Worm (Caenorhabditis elegans) whole organism, midembryonic: ENCODE data around the gene F35F10.6.

Experiments used
- T22C8.4 ChIP-seq: fragments of 200-800 bp; sonication (Bioruptor generic); IDR thresholded peaks from 2 replicates; pipeline ENCODE4 v1.3.6; 2022; ENCODE audit warnings: missing genetic modification characterization, missing compliant biosample characterization
- cog-1 ChIP-seq: sonication (generic microtip); optimal IDR thresholded peaks from 2 replicates; lab custom pipeline; 2016; ENCODE audit warnings: missing genetic modification characterization, missing compliant biosample characterization
- flt-1 ChIP-seq: fragments of 200-800 bp; sonication (Bioruptor generic); IDR thresholded peaks from 2 replicates; pipeline ENCODE4 v1.3.6; 2022; ENCODE audit warnings: missing genetic modification characterization, missing compliant biosample characterization
- klf-2 ChIP-seq: fragments of 200-800 bp; sonication (Bioruptor generic); conservative IDR thresholded peaks from 2 replicates; pipeline ENCODE4 v1.3.6; 2022; ENCODE audit warnings: missing genetic modification reagents, missing genetic modification characterization, missing compliant biosample characterization
- med-1 ChIP-seq: sonication (generic microtip); optimal IDR thresholded peaks from 2 replicates; lab custom pipeline; 2017; ENCODE audit warnings: missing genetic modification characterization, mild to moderate bottlenecking, missing compliant biosample characterization, antibody characterized with exemption, missing genetic modification reagents; ENCODE audit not compliant: insufficient read depth
- ref-1 ChIP-seq: fragments of 200-800 bp; sonication (Bioruptor generic); conservative IDR thresholded peaks from 2 replicates; pipeline ENCODE4 v1.3.6; 2022; ENCODE audit warnings: missing genetic modification reagents, missing genetic modification characterization, missing compliant biosample characterization
- tab-1 ChIP-seq: fragments of 200-800 bp; sonication (Bioruptor generic); IDR thresholded peaks from 2 replicates; pipeline ENCODE4 v1.3.6; 2022; ENCODE audit warnings: missing genetic modification characterization, missing compliant biosample characterization
- ztf-23 ChIP-seq: fragments of 200-800 bp; sonication (Bioruptor generic); IDR thresholded peaks from 2 replicates; pipeline ENCODE4 v1.3.6; 2022; ENCODE audit warnings: missing genetic modification reagents, missing genetic modification characterization, missing compliant biosample characterization
- ztf-29 ChIP-seq: fragments of 200-800 bp; sonication (Bioruptor generic); IDR thresholded peaks from 2 replicates; pipeline ENCODE4 v1.3.6; 2022; ENCODE audit warnings: missing genetic modification reagents, missing genetic modification characterization, missing compliant biosample characterization

F35F10.6 gene

DNA sequence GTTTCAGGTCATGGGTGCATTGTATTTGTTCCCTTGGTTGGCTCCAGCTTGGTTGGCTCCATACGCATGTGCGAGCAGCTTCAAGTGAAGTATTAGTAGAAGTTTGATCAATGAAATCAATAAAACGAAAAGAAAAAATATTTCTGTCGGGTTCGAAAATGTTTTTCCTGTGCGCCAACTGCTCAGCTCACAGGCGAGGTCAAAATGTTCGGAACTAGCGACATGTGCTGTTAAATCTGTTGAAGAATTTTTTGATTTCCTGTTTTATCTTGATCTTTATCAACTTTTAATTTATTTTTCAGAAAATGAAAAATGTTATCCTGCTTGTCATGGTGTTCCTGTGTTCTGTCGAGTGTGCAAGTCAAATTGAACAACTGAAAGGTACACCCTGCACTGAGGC is 7.6 kb downstream of the F35F10.6 start, which contains the start of gene T28A11.25:
Gene T28A11.25, plus strand, starts transcription at position 301 of the 400 bp plus-strand sequence.
- TF ChIP-seq cog-1 (tag; lab: Kevin White, UChicago) (no peak), ztf-29 (GFP tag; lab: Robert Waterston, UW) (no peak), T22C8.4 (GFP tag; lab: Robert Waterston, UW) (no peak), ztf-23 (no peak), tab-1 (no peak), klf-2 (GFP tag; lab: Robert Waterston, UW) (no peak), med-1 (no peak), flt-1 (no peak), ref-1 (GFP tag; lab: Robert Waterston, UW) (no peak)

DNA sequence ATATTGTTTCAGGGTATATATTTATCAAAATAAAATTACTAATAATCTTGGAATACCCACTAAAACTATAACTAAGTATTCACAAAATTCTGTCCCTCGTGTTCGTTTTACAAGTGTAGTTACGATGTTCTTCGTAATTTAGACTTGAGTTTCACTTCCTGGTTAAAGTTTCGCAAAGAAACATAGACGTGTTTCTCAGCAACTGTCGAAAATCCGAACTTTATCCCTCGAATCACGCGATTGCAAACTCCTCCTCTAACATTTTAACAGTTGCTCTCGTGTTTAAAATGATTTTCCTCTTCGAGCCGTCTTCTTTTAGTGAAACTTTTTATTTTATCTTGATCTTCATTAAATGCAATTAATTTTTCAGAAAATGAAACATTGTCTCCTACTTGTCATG is 9.2 kb downstream of the F35F10.6 start, which contains the start of gene T28A11.2:
Gene T28A11.2, plus strand, starts transcription at position 371 of the 400 bp plus-strand sequence.
- TF ChIP-seq flt-1 (no peak), ref-1 (GFP tag; lab: Robert Waterston, UW) (no peak), klf-2 (GFP tag; lab: Robert Waterston, UW) (no peak), tab-1 (no peak), ztf-23 (no peak), med-1 (no peak), T22C8.4 (GFP tag; lab: Robert Waterston, UW) (no peak), ztf-29 (GFP tag; lab: Robert Waterston, UW) (no peak), cog-1 (tag; lab: Kevin White, UChicago) (no peak)

DNA sequence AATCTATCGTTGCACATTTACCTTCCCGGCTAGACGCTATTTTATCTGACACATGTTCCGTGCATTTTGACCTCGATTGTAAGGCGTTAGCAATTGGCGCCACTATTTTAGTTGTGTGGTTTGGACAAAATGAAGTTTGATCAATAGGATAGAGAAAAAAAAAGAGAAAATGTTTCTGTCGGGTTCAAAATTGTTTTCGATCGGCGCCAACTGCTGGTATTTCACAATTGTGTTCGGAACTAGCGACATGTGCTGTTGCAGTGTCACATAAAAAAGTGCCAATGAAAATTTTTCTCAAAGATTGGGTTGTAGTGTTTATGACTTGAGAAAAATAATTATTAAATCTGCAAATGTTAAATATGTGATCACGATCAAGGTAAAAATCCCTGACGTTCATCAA is 10.0 kb downstream of the F35F10.6 start:
- no peak for TF ChIP-seq cog-1 (tag; lab: Kevin White, UChicago)
- no peak for TF ChIP-seq ztf-23
- TF ChIP-seq ref-1 (GFP tag; lab: Robert Waterston, UW), result no peak
- TF ChIP-seq flt-1, result no peak
- TF ChIP-seq T22C8.4 (GFP tag; lab: Robert Waterston, UW), result no peak
- no peak for TF ChIP-seq med-1
- TF ChIP-seq tab-1, result no peak
- no peak for TF ChIP-seq ztf-29 (GFP tag; lab: Robert Waterston, UW)
- no peak for TF ChIP-seq klf-2 (GFP tag; lab: Robert Waterston, UW)

DNA sequence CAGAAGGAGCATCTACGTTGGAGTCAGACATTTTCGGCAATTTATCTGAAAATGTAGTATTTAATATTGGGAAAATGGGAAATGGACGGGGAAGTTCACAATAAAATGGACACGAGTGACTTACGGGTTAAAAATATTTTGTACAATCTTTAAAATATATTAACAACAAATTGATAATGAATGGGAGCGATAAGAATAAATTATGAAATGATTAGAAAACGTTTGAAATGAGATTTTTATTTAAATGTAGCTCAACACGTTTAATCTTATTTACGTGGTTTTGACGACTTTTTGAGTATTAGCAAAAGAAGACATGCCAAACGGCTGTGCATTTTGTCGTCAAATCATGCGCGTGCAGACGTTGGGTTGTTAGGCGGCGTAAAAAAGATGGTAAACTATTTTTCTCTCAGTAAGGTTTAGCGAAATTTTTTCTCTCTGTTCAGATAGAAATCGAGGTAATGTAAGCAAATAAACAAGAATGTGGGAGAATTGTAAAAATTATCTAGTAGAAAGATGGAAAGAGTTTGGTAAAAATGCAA is 11.0 kb downstream of the F35F10.6 start, which contains the start of gene fbxa-64:
Gene fbxa-64, minus strand, starts transcription at position 51 of the 539 bp plus-strand sequence.
- TF ChIP-seq med-1 (no peak), flt-1 (no peak), ztf-23 (no peak), tab-1 (no peak), klf-2 (GFP tag; lab: Robert Waterston, UW) (no peak), ztf-29 (GFP tag; lab: Robert Waterston, UW) (no peak), ref-1 (GFP tag; lab: Robert Waterston, UW) (no peak), cog-1 (tag; lab: Kevin White, UChicago) (no peak), T22C8.4 (GFP tag; lab: Robert Waterston, UW) (no peak)

DNA sequence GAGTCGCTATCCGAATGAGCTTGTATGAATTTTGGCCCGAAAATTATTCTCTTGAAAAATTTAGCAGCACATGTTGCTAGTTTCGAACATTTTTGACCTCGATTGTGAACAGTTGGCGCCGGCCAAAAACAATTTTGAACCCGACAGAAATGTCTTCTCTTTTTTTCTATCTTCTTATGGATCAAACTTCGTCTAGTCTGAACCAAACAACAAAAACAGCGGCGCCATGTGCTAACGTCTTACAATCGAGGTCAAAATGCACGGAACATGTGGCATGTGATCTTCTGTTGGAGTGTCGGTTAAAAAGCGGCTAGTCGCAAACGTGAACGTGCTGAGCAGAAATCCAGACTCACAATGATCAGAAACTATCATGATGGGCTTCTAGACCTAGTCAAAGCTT is 13.0 kb downstream of the F35F10.6 start:
- TF ChIP-seq ztf-29 (GFP tag; lab: Robert Waterston, UW) (no peak), T22C8.4 (GFP tag; lab: Robert Waterston, UW) (no peak), med-1 (no peak), ref-1 (GFP tag; lab: Robert Waterston, UW) (no peak), flt-1 (no peak), tab-1 (no peak), ztf-23 (no peak), cog-1 (tag; lab: Kevin White, UChicago) (no peak), klf-2 (GFP tag; lab: Robert Waterston, UW) (no peak)

DNA sequence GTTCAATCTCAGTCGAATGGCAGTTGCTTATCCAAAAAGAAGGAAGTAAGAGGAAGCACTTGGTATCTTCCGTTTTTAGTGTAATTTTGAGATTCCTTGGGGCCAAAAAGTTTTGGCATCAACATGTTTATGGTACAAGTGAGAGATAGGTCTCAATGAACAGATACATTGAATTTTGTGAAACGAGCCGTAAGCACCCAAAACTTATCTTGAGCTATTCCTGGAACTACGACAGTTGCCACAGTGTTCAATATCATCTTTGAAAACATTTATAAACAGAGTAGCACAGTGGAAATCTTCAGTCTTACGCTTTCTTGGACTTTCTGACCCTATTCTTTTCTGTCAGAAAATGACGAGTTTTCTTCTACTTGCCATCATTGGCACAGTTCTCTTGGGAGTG is 14.1 kb downstream of the F35F10.6 start, which contains the start of gene T28A11.3:
Gene T28A11.3, plus strand, starts transcription at position 301 of the 400 bp plus-strand sequence.
- TF ChIP-seq ref-1 (GFP tag; lab: Robert Waterston, UW), result no peak
- no peak for TF ChIP-seq flt-1
- no peak for TF ChIP-seq ztf-23
- TF ChIP-seq med-1, result no peak
- no peak for TF ChIP-seq T22C8.4 (GFP tag; lab: Robert Waterston, UW)
- TF ChIP-seq cog-1 (tag; lab: Kevin White, UChicago), result no peak
- no peak for TF ChIP-seq tab-1
- no peak for TF ChIP-seq ztf-29 (GFP tag; lab: Robert Waterston, UW)
- TF ChIP-seq klf-2 (GFP tag; lab: Robert Waterston, UW), result no peak

DNA sequence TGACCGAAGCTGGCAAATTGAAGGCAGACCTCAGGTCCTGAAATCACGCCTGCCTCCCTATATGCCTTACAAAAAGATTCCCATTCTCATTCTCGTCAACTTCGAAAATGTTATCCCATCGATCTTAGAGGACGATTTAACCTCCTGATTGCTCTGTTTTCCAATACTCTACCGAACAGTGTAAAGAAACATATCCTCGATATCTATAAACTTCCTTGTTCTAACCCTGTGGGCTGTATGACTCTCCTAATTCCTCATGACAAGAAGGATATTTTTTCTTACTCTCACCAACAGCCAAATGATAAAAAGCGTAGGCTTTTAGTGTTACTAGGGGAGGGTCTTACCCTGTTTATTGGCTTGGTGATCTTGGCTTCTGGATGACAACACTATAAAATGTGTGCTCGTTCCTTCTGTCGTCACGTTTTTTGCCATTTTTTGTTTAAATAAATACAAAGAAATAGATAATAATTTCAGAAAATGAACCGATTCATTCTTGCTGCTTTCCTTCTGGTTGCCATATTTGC is 15.5 kb downstream of the F35F10.6 start, which contains the start of gene T28A11.4:
Gene T28A11.4, plus strand, starts transcription at position 474 of the 524 bp plus-strand sequence.
- TF ChIP-seq ztf-23 (no peak), klf-2 (GFP tag; lab: Robert Waterston, UW) (no peak), ztf-29 (GFP tag; lab: Robert Waterston, UW) (no peak), med-1 (no peak), tab-1 (no peak), cog-1 (tag; lab: Kevin White, UChicago) (no peak), flt-1 (no peak), T22C8.4 (GFP tag; lab: Robert Waterston, UW) (no peak), ref-1 (GFP tag; lab: Robert Waterston, UW) (no peak)

DNA sequence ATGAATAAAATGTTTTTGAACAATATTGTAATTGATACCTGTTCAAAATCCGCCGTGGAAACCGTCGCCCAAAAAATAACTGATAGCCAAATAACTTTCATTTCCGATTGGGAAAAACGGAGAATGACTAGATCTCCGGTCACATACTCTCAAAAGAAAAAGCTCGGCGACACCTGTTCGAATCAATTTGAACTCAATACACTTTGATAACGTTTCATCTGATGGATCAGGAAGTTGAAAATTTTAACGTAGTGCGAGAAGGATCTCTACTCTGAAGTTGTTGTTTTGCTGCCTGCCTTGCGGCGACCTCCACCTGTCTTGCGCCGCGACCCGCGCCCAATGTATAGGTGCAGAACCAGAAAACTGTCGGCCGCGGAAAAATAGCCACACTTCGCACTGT is 16.0 kb downstream of the F35F10.6 start, which contains the start of gene T28A11.20:
Gene T28A11.20, minus strand, starts transcription at position 101 of the 400 bp plus-strand sequence.
- no peak for TF ChIP-seq cog-1 (tag; lab: Kevin White, UChicago)
- TF ChIP-seq flt-1, result no peak
- no peak for TF ChIP-seq tab-1
- no peak for TF ChIP-seq klf-2 (GFP tag; lab: Robert Waterston, UW)
- no peak for TF ChIP-seq ztf-29 (GFP tag; lab: Robert Waterston, UW)

DNA sequence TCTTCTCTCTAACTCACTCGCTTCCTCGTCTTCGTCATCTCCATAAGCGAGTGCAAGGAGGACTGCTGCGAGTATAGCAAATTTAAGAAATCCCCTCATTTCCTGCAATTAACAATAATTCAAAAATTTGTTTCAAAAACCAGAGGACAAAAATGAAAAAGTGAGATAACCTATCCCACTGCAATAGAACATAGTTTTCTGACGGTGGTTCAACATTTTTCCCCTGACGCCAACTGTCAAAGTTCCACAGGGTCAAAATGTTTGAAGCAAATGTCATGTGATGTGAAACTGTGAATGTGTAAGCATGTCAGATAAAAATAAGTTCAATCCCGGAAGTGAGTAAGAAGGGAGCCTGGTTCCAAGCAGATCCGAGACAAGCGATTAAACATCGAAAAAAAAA is 19.8 kb downstream of the F35F10.6 start, which contains the start of gene T28A11.19:
Gene T28A11.19, minus strand, starts transcription at position 108 of the 400 bp plus-strand sequence.
- TF ChIP-seq flt-1, result no peak
- no peak for TF ChIP-seq T22C8.4 (GFP tag; lab: Robert Waterston, UW)
- TF ChIP-seq ztf-23, result no peak
- TF ChIP-seq ref-1 (GFP tag; lab: Robert Waterston, UW), result no peak
- no peak for TF ChIP-seq ztf-29 (GFP tag; lab: Robert Waterston, UW)
- no peak for TF ChIP-seq med-1
- no peak for TF ChIP-seq tab-1

DNA sequence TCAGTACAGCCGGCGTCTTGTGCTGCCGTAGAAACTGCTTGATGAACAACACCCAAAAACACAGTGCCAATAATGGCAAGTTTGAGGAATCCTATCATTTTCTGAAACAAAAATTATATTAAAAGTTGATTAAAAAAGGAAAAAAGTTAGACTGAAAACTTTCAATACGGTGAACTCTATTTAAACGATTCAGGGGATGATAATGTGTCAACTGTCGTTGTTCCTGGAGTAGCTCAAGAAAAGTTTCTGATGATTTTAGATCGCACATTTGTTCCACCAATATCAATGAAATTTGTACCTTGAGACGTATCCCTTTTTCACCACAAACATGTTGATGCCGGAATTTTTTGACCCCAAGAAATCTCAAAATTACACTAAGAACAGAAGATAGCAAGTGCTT is 21.2 kb downstream of the F35F10.6 start, which contains the start of gene T28A11.18:
Gene T28A11.18, minus strand, starts transcription at position 101 of the 400 bp plus-strand sequence.
- TF ChIP-seq ref-1 (GFP tag; lab: Robert Waterston, UW) (no peak), flt-1 (no peak), T22C8.4 (GFP tag; lab: Robert Waterston, UW) (no peak), tab-1 (no peak), ztf-23 (no peak), ztf-29 (GFP tag; lab: Robert Waterston, UW) (no peak), klf-2 (GFP tag; lab: Robert Waterston, UW) (no peak)
